Worm (Caenorhabditis elegans) whole organism, late embryonic: Measurements from ENCODE around the gene rpl-33.

Source experiments
- K09A11.1 ChIP-seq: sonication (generic microtip); optimal IDR thresholded peaks from 2 replicates; lab custom pipeline; 2017; ENCODE audit warnings: antibody characterized with exemption, mild to moderate bottlenecking, missing genetic modification characterization, missing compliant biosample characterization; ENCODE audit not compliant: insufficient read depth
- ama-1 ChIP-seq: fragments of 150-350 bp; optimal IDR thresholded peaks from 2 replicates; lab custom pipeline; 2014
- ceh-2 ChIP-seq: sonication (generic microtip); optimal IDR thresholded peaks from 2 replicates; lab custom pipeline; 2016; ENCODE audit warnings: missing genotype, missing genetic modification characterization, missing compliant biosample characterization
- ceh-45 ChIP-seq: fragments of 200-800 bp; sonication (Bioruptor generic); IDR thresholded peaks from 2 replicates; pipeline ENCODE4 v1.3.6; 2022; ENCODE audit warnings: missing genetic modification reagents, missing genetic modification characterization, missing compliant biosample characterization
- nfya-1 ChIP-seq: sonication (generic microtip); optimal IDR thresholded peaks from 2 replicates; lab custom pipeline; 2017; ENCODE audit warnings: missing genetic modification characterization, mild to moderate bottlenecking, missing compliant biosample characterization, antibody characterized with exemption, moderate library complexity
- nhr-11 ChIP-seq: fragments of 150-350 bp; optimal IDR thresholded peaks from 2 replicates; lab custom pipeline; 2014; ENCODE audit warnings: missing biosample characterization, missing genetic modification characterization
- pha-4 ChIP-seq: fragments of 150-350 bp; optimal IDR thresholded peaks from 2 replicates; lab custom pipeline; 2018; ENCODE audit warnings: missing biosample characterization, missing genetic modification reagents, missing genetic modification characterization
- sdc-2 ChIP-seq: sonication (generic microtip); optimal IDR thresholded peaks from 2 replicates; lab custom pipeline; 2016; ENCODE audit warnings: missing genotype, missing genetic modification characterization, missing compliant biosample characterization
- sox-4 ChIP-seq: sonication (generic microtip); optimal IDR thresholded peaks from 2 replicates; lab custom pipeline; 2017; ENCODE audit warnings: mild to moderate bottlenecking, missing genetic modification characterization, inconsistent platforms, missing compliant biosample characterization
- tbx-2 ChIP-seq: sonication (generic microtip); optimal IDR thresholded peaks from 2 replicates; lab custom pipeline; 2016; ENCODE audit warnings: missing genetic modification characterization, missing compliant biosample characterization
- unc-3 ChIP-seq, 2 experiments: fragments of 200-800 bp in 1 of 2; sonication (Bioruptor generic) in 1 of 2; sonication (generic microtip) in 1 of 2; conservative IDR thresholded peaks in 1 of 2; optimal IDR thresholded peaks in 1 of 2; 2 replicates each; pipeline versions ENCODE4 v1.3.6 to Lab custom; 2016 to 2022; ENCODE audit warnings: missing compliant biosample characterization in 2 of 2, missing genetic modification characterization in 2 of 2, missing genetic modification reagents in 1 of 2

DNA sequence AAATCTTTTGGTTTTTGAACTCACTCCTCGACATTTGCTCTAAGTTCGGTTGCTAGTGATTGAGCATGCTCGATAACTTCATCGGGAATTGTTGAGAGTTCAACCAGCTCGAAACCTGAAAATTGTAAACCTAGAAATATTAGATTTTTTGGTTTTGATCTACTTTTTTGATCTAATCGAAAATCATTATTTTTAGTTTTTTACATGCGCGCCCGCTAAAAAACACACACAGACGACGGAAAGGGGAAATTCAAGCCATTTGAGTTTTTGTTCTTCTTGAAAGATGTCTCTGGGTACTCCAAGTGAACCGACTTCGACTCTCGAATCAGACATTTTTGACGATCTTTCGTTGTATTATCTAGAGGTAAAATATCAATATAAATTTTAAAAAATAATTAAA is 40.0 kb upstream of the rpl-33 start, which contains the start of gene nos-2:
- TF ChIP-seq sox-4 (tag; lab: Kevin White, UChicago) = no peak
- no peak for TF ChIP-seq pha-4 (tag; lab: Kevin White, UChicago)
- TF ChIP-seq ama-1 (lab: Kevin White, UChicago) = no peak
- no peak for TF ChIP-seq K09A11.1 (tag; lab: Kevin White, UChicago)
- no peak for TF ChIP-seq ceh-45 (GFP tag; lab: Robert Waterston, UW)
- TF ChIP-seq sdc-2 (tag; lab: Kevin White, UChicago) = no peak
- no peak for TF ChIP-seq nfya-1 (tag; lab: Kevin White, UChicago)
- TF ChIP-seq nhr-11 (tag; lab: Kevin White, UChicago) = no peak
- TF ChIP-seq unc-3 (GFP tag; conservative IDR thresholded peaks at IDR 0.05; lab: Robert Waterston, UW) = no peak
- TF ChIP-seq unc-3 (tag; optimal IDR thresholded peaks at IDR 0.05; lab: Kevin White, UChicago) = no peak
- TF ChIP-seq ceh-2 = no peak
- TF ChIP-seq tbx-2 (tag; lab: Kevin White, UChicago) = no peak
